Worm (Caenorhabditis elegans) whole organism, L1 larva: ENCODE measurements around the gene del-5.

Source experiments
- ceh-82 ChIP-seq, 3 experiments: fragments of 150-350 bp in 1 of 3; sonication (generic microtip) in 2 of 3; optimal IDR thresholded peaks; 2 replicates each; lab custom pipeline; 2014 to 2017; ENCODE audit warnings: missing biosample characterization in 3 of 3, missing genetic modification characterization in 3 of 3
- dpl-1 ChIP-seq, 3 experiments: fragments of 150-350 bp in 2 of 3; sonication (generic microtip) in 1 of 3; optimal IDR thresholded peaks; 2 replicates each; lab custom pipeline; 2014 to 2017; ENCODE audit warnings: missing biosample characterization in 3 of 3, missing genetic modification characterization in 3 of 3, missing genetic modification reagents in 3 of 3
- egl-27 ChIP-seq, 2 experiments: fragments of 150-350 bp in 1 of 2; sonication (generic microtip); optimal IDR thresholded peaks; 3 replicates each; lab custom pipeline; 2017 to 2018; ENCODE audit warnings: missing biosample characterization in 2 of 2, missing genetic modification characterization in 2 of 2, missing genetic modification reagents in 2 of 2
- fkh-10 ChIP-seq: sonication (generic microtip); optimal IDR thresholded peaks from 2 replicates; lab custom pipeline; 2017; ENCODE audit warnings: missing biosample characterization, missing genetic modification reagents, missing genetic modification characterization
- fkh-4 ChIP-seq: sonication (generic microtip); optimal IDR thresholded peaks from 2 replicates; lab custom pipeline; 2016; ENCODE audit warnings: missing compliant biosample characterization, missing genetic modification characterization, borderline replicate concordance
- fos-1 ChIP-seq: fragments of 150-350 bp; optimal IDR thresholded peaks from 2 replicates; lab custom pipeline; 2014; ENCODE audit warnings: missing biosample characterization, missing genetic modification characterization
- jun-1 ChIP-seq: fragments of 150-350 bp; optimal IDR thresholded peaks from 2 replicates; lab custom pipeline; 2014; ENCODE audit warnings: missing biosample characterization, missing genetic modification reagents, missing genetic modification characterization
- lin-13 ChIP-seq: fragments of 150-350 bp; optimal IDR thresholded peaks from 2 replicates; lab custom pipeline; 2014; ENCODE audit warnings: missing biosample characterization, missing genetic modification reagents, missing genetic modification characterization
- nhr-237 ChIP-seq: fragments of 150-350 bp; optimal IDR thresholded peaks from 2 replicates; lab custom pipeline; 2014; ENCODE audit warnings: missing biosample characterization, missing genetic modification characterization
- nhr-76 ChIP-seq: sonication (generic microtip); optimal IDR thresholded peaks from 2 replicates; lab custom pipeline; 2017; ENCODE audit warnings: missing biosample characterization, missing genetic modification characterization

DNA sequence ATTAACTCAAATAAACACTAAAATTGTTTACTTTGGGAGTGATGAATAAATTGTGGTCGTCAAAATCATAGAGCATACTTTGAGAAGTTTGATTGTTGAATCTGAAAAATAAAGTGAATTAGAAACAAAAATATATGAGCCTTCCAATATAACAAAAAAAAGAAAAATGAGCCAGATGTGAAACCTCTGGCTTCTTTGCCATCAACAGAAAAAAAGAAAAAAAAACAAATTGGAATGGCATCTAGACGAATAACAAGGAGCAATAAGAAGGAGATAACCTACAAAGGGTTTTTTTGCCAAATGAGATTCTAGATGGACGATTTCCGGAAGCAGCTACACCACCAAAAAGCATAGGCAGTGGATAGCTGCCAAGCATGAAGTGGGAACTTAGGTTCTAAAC, 2.6 kb upstream of the del-5 start, which contains the start of gene F58A3.4:
- TF ChIP-seq nhr-237 (tag; lab: Kevin White, UChicago): no peak
- no peak for TF ChIP-seq ceh-82 (tag; optimal IDR thresholded peaks at IDR 0.05; lab: Kevin White, UChicago)
- TF ChIP-seq jun-1 (tag; lab: Kevin White, UChicago): no peak
- TF ChIP-seq egl-27 (tag; optimal IDR thresholded peaks at IDR 0.05; lab: Kevin White, UChicago): no peak
- no peak for TF ChIP-seq fos-1 (tag; lab: Kevin White, UChicago)
- no peak for TF ChIP-seq dpl-1 (GFP tag; optimal IDR thresholded peaks at IDR 0.05; lab: Kevin White, UChicago)
- no peak for TF ChIP-seq fkh-10
- no peak for TF ChIP-seq lin-13
- TF ChIP-seq fkh-4: no peak
- TF ChIP-seq nhr-76 (tag; lab: Kevin White, UChicago): no peak
